Fruit fly (Drosophila melanogaster): ENCODE data around the gene CalpC.
A peak's percentile ranks its signal among the peaks of the same experiment; 100 is the strongest.

CalpC gene

dm6 chrX:16323063-16323462, 2.5 kb upstream of the CalpC start, which contains the start of the genes CG9917 and CG32579:
TSS of gene CG9917 (minus strand) at chrX:16323231.
TSS of gene CG32579 (plus strand) at chrX:16323286.
- TF ChIP-seq slou (GFP tag; optimal IDR thresholded peaks at IDR 0.05) (no peak), CHES-1-like (GFP tag; optimal IDR thresholded peaks at IDR 0.05) (no peak), CG15011 (GFP tag; optimal IDR thresholded peaks at IDR 0.05) (no peak), CG14860 (GFP tag; IDR thresholded peaks at IDR 0.05; ENCODE audit: partially characterized antibody) (peak; percentile 68; the same call in 2 of the 3 replicates), sens (GFP tag) (peak; percentile 72), CG12219 (GFP tag; optimal IDR thresholded peaks at IDR 0.05) (no peak), HLH4C (GFP tag; IDR thresholded peaks at IDR 0.05; ENCODE audit: partially characterized antibody) (peak; percentile 82), Dll (GFP tag; IDR thresholded peaks at IDR 0.05; ENCODE audit: partially characterized antibody) (peak; percentile 77), CG12769 (tag; optimal IDR thresholded peaks at IDR 0.05) (peak; percentile 45), Sry-δ (GFP tag; optimal IDR thresholded peaks at IDR 0.05) (peak; percentile 93), hbn (GFP tag; IDR thresholded peaks at IDR 0.05; ENCODE audit: partially characterized antibody) (peak; percentile 76), chinmo (GFP tag; IDR thresholded peaks at IDR 0.05; ENCODE audit: partially characterized antibody) (peak; percentile 83; the same call in 2 of the 4 replicates), CG8388 (GFP tag; optimal IDR thresholded peaks at IDR 0.05) (no peak), Fer1 (GFP tag; optimal IDR thresholded peaks at IDR 0.05) (peak; percentile 13), CG7745 (tag; optimal IDR thresholded peaks at IDR 0.05) (peak; percentile 100), CG14965 (GFP tag; optimal IDR thresholded peaks at IDR 0.05; ENCODE audit: borderline replicate concordance) (no peak), CG13296 (GFP tag; optimal IDR thresholded peaks at IDR 0.05) (no peak), Neu2 (GFP tag; optimal IDR thresholded peaks at IDR 0.05; ENCODE audit: borderline replicate concordance) (peak; percentile 69), Myb (GFP tag; optimal IDR thresholded peaks at IDR 0.05) (peak; percentile 0), CG10147 (GFP tag; optimal IDR thresholded peaks at IDR 0.05) (no peak), CG3847 (GFP tag; IDR thresholded peaks at IDR 0.05) (0 out of 2 replicates have a peak, but pooled peaks have one; percentile 19), CG13894 (tag; optimal IDR thresholded peaks at IDR 0.05) (peak; percentile 37), unc-4 (GFP tag; IDR thresholded peaks at IDR 0.05; ENCODE audit: partially characterized antibody) (peak; percentile 78), Sin3A (optimal IDR thresholded peaks at IDR 0.05) (peak; percentile 32), TFAM (GFP tag; optimal IDR thresholded peaks at IDR 0.05) (no peak), CG6791 (GFP tag; IDR thresholded peaks at IDR 0.05; ENCODE audit: partially characterized antibody) (peak; percentile 86), Dp (GFP tag; optimal IDR thresholded peaks at IDR 0.05) (peak; percentile 62), vnd (GFP tag; IDR thresholded peaks at IDR 0.05; ENCODE audit: partially characterized antibody) (peak; percentile 65; the same call in 2 of the 3 replicates), E2f2 (GFP tag; IDR thresholded peaks at IDR 0.05) (peak; percentile 66), nmo (GFP tag; optimal IDR thresholded peaks at IDR 0.05) (no peak), Hr78 (GFP tag; optimal IDR thresholded peaks at IDR 0.05) (no peak), CG31388 (GFP tag; optimal IDR thresholded peaks at IDR 0.05) (no peak), Lpt (GFP tag; optimal IDR thresholded peaks at IDR 0.05) (no peak), CG18262 (tag; optimal IDR thresholded peaks at IDR 0.05) (no peak), Doc3 (GFP tag; IDR thresholded peaks at IDR 0.05; ENCODE audit: partially characterized antibody) (peak; percentile 63), Opbp (GFP tag; IDR thresholded peaks at IDR 0.05; ENCODE audit: partially characterized antibody) (peak; percentile 89; the same call in 2 of the 3 replicates), Rfx (GFP tag; IDR thresholded peaks at IDR 0.05) (peak; percentile 38; the same call in 1 of the 2 replicates), sug (tag; optimal IDR thresholded peaks at IDR 0.05) (peak; percentile 7), nerfin-2 (GFP tag; IDR thresholded peaks at IDR 0.05; ENCODE audit: partially characterized antibody) (peak; percentile 78), pfk (GFP tag; optimal IDR thresholded peaks at IDR 0.05) (peak; percentile 59), maf-S (GFP tag; optimal IDR thresholded peaks at IDR 0.05) (no peak), HmgZ (tag; optimal IDR thresholded peaks at IDR 0.05) (peak; percentile 67), MBD-R2 (GFP tag; IDR thresholded peaks at IDR 0.05) (peak; percentile 84), MESR4 (GFP tag; optimal IDR thresholded peaks at IDR 0.05) (peak; percentile 34), Adf1 (GFP tag; IDR thresholded peaks at IDR 0.05) (peak; percentile 15; the same call in 1 of the 2 replicates), CG8765 (GFP tag; IDR thresholded peaks at IDR 0.05) (no peak), CG4617 (GFP tag; optimal IDR thresholded peaks at IDR 0.05; ENCODE audit: borderline replicate concordance) (peak; percentile 28), CG11696 (GFP tag; IDR thresholded peaks at IDR 0.05) (no peak), CG14710 (tag; optimal IDR thresholded peaks at IDR 0.05) (peak; percentile 5)
